Fruit fly (Drosophila melanogaster) ovary, adult (tissue): Measurements from ENCODE around the gene CG6791.

Source experiments
- CG17801 ChIP-seq: fragments of 200-800 bp; optimal IDR thresholded peaks from 2 replicates; lab custom pipeline; 2019; ENCODE audit warnings: missing biosample characterization, mild to moderate bottlenecking, missing genetic modification characterization, moderate library complexity; ENCODE audit not compliant: partially characterized antibody

CG6791 gene

dm6 chr3R:11589764-11590358 lies at the start of gene CG6791:
Gene CG6791, minus strand, starts transcription at chr3R:11590146.
- TF ChIP-seq CG17801 (GFP tag; lab: Kevin White, UChicago): peak; percentile 46

- no peak for TF ChIP-seq CG17801 (GFP tag; lab: Kevin White, UChicago)
Measured at dm6 chr3R:11637586-11637985, 47.6 kb upstream of the CG6791 start.

- peak; percentile 7 for TF ChIP-seq CG17801 (GFP tag; lab: Kevin White, UChicago)
Measured at dm6 chr3R:11628416-11629041, 38.6 kb upstream of the CG6791 start, which contains the start of gene CG14712. Gene CG14712, plus strand, starts transcription at chr3R:11628759.

- peak; percentile 18 for TF ChIP-seq CG17801 (GFP tag; lab: Kevin White, UChicago)
Measured at dm6 chr3R:11626571-11626970, 36.6 kb upstream of the CG6791 start, which contains the start of the genes CG6813 and CG18764. Gene CG6813, minus strand, starts transcription at chr3R:11626638. Gene CG18764, plus strand, starts transcription at chr3R:11626889.

dm6 chr3R:11625544-11625943 lies 35.6 kb upstream of the CG6791 start, which contains the start of gene Zaf1:
Gene Zaf1, minus strand, starts transcription at chr3R:11625644.
- TF ChIP-seq CG17801 (GFP tag; lab: Kevin White, UChicago): no peak

dm6 chr3R:11623025-11623424 lies 33.1 kb upstream of the CG6791 start, which contains the start of gene CG14711:
Gene CG14711, plus strand, starts transcription at chr3R:11623339.
- TF ChIP-seq CG17801 (GFP tag; lab: Kevin White, UChicago): peak; percentile 86

- TF ChIP-seq CG17801 (GFP tag; lab: Kevin White, UChicago): peak; percentile 45
Measured at dm6 chr3R:11619709-11620409, 29.9 kb upstream of the CG6791 start, which contains the start of the genes Jupiter and CG14710. Gene Jupiter, minus strand, starts transcription at chr3R:11619906. Gene CG14710, plus strand, starts transcription at chr3R:11620090.

- TF ChIP-seq CG17801 (GFP tag; lab: Kevin White, UChicago): no peak
Measured at dm6 chr3R:11618879-11619278, 28.9 kb upstream of the CG6791 start.

dm6 chr3R:11617849-11618248 lies 27.9 kb upstream of the CG6791 start:
- no peak for TF ChIP-seq CG17801 (GFP tag; lab: Kevin White, UChicago)

- no peak for TF ChIP-seq CG17801 (GFP tag; lab: Kevin White, UChicago)
Measured at dm6 chr3R:11617363-11617762, 27.4 kb upstream of the CG6791 start.

- TF ChIP-seq CG17801 (GFP tag; lab: Kevin White, UChicago): no peak
Measured at dm6 chr3R:11616219-11616618, 26.3 kb upstream of the CG6791 start.

dm6 chr3R:11615415-11616104 lies 25.6 kb upstream of the CG6791 start:
- TF ChIP-seq CG17801 (GFP tag; lab: Kevin White, UChicago): no peak

- TF ChIP-seq CG17801 (GFP tag; lab: Kevin White, UChicago): no peak
Measured at dm6 chr3R:11614507-11614906, 24.6 kb upstream of the CG6791 start.

- TF ChIP-seq CG17801 (GFP tag; lab: Kevin White, UChicago): no peak
Measured at dm6 chr3R:11614107-11614506, 24.2 kb upstream of the CG6791 start.
